Fruit fly (Drosophila melanogaster) whole organism, prepupa: Measurements from ENCODE around the gene Nepl12.

Experiments used
- CG32006 ChIP-seq: fragments of 200-800 bp; sonication (Bioruptor generic); optimal IDR thresholded peaks from 3 replicates; lab custom pipeline; 2017; ENCODE audit warnings: missing biosample characterization, mild to moderate bottlenecking, missing genetic modification characterization
- Eip75B ChIP-seq: fragments of 200-800 bp; sonication (Bioruptor generic); optimal IDR thresholded peaks from 3 replicates; lab custom pipeline; 2016; ENCODE audit warnings: missing biosample characterization, missing genetic modification characterization
- Gug ChIP-seq: fragments of 200-800 bp; sonication (Bioruptor generic); IDR thresholded peaks from 2 replicates; pipeline ENCODE4 v1.3.6; 2022; ENCODE audit warnings: missing biosample characterization, missing genetic modification characterization
- Lpt ChIP-seq: fragments of 200-800 bp; sonication (Bioruptor generic); optimal IDR thresholded peaks from 3 replicates; lab custom pipeline; 2016; ENCODE audit warnings: missing biosample characterization, missing genetic modification characterization
- pdm3 ChIP-seq: fragments of 200-800 bp; sonication (Bioruptor generic); optimal IDR thresholded peaks from 3 replicates; lab custom pipeline; 2016; ENCODE audit warnings: missing biosample characterization, missing genetic modification characterization
- salr ChIP-seq, 2 experiments: fragments of 200-800 bp; sonication (Bioruptor generic); optimal IDR thresholded peaks; 3 replicates each; lab custom pipeline; 2016 to 2018; ENCODE audit warnings: missing biosample characterization in 2 of 2, missing genetic modification characterization in 2 of 2, mild to moderate bottlenecking in 1 of 2
- vri ChIP-seq: fragments of 200-800 bp; sonication (Bioruptor generic); optimal IDR thresholded peaks from 3 replicates; lab custom pipeline; 2016; ENCODE audit warnings: missing biosample characterization, mild to moderate bottlenecking, missing genetic modification characterization

dm6 chr3R:9628036-9628435 lies 47.3 kb upstream of the Nepl12 start:
- no peak for TF ChIP-seq pdm3
- TF ChIP-seq CG32006 (GFP tag; lab: Kevin White, UChicago): no peak
- TF ChIP-seq Gug: no peak
- TF ChIP-seq salr (GFP tag; optimal IDR thresholded peaks at IDR 0.05; lab: Kevin White, UChicago): no peak
- no peak for TF ChIP-seq Eip75B (GFP tag; lab: Kevin White, UChicago)
- no peak for TF ChIP-seq vri
- TF ChIP-seq Lpt: no peak
